Fruit fly (Drosophila melanogaster): Measurements from ENCODE around the gene Gr64e.

The Gr64e gene

DNA sequence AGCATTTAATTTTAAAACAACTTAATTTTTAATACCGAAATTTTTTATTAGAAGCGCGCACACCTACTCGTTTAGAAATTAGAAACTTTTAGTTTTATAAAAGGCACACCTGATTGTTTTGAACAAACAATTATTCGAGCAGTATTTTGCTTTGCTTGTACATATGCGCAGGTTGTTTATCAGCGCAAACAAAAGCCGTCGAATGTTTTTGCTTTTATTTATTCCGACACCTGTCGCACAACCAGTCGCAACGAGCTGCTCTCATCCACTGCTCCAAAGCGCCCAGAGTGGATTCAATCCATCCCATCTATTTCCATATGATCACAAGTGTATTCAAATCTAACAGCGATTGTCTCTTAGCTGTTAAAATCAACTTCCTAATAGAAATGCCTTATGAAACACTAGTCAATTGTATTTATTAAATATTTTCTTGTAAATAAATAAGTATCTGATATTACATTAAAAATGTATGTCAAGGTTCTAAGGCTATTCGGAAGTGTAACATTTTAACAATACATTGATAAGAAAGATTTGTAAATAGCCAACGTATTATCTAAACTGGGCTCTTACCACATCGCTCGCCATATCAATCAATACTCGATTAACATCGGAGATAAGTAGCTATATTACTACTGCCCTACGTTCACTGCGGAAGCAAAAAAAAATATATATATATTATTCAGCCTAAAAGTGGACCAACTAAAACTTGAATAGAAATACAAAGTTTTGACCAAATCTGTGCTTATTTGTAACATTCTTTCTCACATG, 6.0 kb upstream of the Gr64e start, which contains the start of gene CG11594 (continued):
- no peak for TF ChIP-seq crp (GFP tag; optimal IDR thresholded peaks at IDR 0.05)
- TF ChIP-seq Bdp1 (GFP tag; optimal IDR thresholded peaks at IDR 0.05), result no peak
- TF ChIP-seq D19A (tag; optimal IDR thresholded peaks at IDR 0.05), result no peak
- TF ChIP-seq slp2 (GFP tag; optimal IDR thresholded peaks at IDR 0.05), result no peak
- peak; percentile 39 for TF ChIP-seq fd3F (GFP tag; optimal IDR thresholded peaks at IDR 0.05)
- TF ChIP-seq CG15514 (GFP tag; optimal IDR thresholded peaks at IDR 0.05), result peak; percentile 65
- no peak for TF ChIP-seq H15 (GFP tag; IDR thresholded peaks at IDR 0.05)
- TF ChIP-seq CG34376 (GFP tag; optimal IDR thresholded peaks at IDR 0.05), result peak; percentile 60
- TF ChIP-seq Atf-2 (GFP tag; optimal IDR thresholded peaks at IDR 0.05), result no peak
- no peak for TF ChIP-seq ham (GFP tag; IDR thresholded peaks at IDR 0.05)
- peak; percentile 41; the same call in 1 of the 2 replicates for TF ChIP-seq gsb (GFP tag; IDR thresholded peaks at IDR 0.05)
- TF ChIP-seq CG3281 (GFP tag; optimal IDR thresholded peaks at IDR 0.05), result peak; percentile 60
- peak; percentile 48 for TF ChIP-seq CG15011 (GFP tag; optimal IDR thresholded peaks at IDR 0.05)
- TF ChIP-seq amos (GFP tag; IDR thresholded peaks at IDR 0.05; ENCODE audit: partially characterized antibody), result peak; percentile 4; the same call in 1 of the 2 replicates

DNA sequence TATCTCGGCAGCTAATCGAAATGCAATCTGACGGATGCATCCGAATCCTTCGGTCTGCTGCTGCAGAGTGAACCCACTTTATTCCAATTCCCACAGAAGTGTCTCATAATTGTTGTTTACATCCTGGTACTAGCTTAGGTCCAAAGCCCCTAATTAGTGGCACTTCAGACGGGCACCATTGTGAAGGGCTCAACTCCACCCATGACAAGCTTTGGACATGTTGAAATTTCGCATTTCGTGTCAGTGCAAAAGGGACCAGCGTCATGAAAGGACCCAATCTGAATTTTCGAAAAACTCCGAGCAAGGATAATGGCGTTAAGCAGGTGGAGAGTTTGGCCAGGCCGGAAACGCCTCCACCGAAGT, 5.5 kb upstream of the Gr64e start, which contains the start of gene Gr64a:
Gene Gr64a (plus strand): TSS at position 264 of the 363 bp plus-strand sequence.
- TF ChIP-seq gro (GFP tag; optimal IDR thresholded peaks at IDR 0.05) (no peak), NK7.1 (GFP tag; optimal IDR thresholded peaks at IDR 0.05) (no peak), CG17612 (GFP tag; IDR thresholded peaks at IDR 0.05) (no peak)

DNA sequence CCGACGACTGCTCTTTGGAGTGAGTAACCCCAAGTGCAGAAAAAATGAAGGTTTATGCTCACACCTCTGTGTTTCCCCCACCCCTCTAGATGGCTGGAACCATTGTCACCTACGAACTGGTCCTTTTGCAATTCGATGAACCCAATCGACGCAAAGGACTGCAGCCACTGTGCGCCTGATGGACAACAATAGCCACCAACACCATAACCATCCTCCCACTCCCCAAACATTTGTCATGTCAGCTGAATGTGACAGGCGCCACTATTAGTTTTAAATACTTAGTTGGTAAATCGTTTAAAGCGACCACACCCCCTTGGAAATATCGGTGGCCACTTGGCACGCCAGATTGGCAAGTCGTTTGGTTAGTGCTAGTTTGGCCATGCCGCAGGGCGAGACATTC, 3.6 kb upstream of the Gr64e start, which contains the start of the genes Gr64b and Gr64c:
Gene Gr64b (plus strand): TSS at position 301 of the 400 bp plus-strand sequence.
Gene Gr64c (plus strand): TSS at position 301 of the 400 bp plus-strand sequence.
- TF ChIP-seq NK7.1 (GFP tag; optimal IDR thresholded peaks at IDR 0.05), result no peak

DNA sequence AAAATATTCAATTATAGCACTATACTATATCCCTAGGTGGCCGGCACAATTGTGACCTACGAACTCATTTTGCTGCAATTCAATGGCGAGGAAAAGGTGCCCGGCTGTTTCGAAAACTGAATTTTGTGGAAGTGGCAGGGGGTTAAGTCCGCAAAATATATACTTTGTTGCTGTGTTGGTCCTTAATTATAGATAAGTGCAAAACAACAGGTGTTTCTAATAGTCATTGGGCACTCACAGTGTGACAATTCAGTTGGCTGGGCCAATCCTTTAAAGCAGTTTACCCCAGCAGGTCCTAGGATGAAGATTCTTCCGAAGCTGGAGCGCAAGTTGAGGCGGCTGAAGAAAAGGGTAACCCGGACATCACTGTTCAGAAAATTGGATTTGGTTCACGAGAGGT, 3.6 kb downstream of the Gr64e start, which contains the start of gene Gr64f:
Gene Gr64f (plus strand): TSS at position 301 of the 400 bp plus-strand sequence.
- TF ChIP-seq CG1832 (GFP tag; optimal IDR thresholded peaks at IDR 0.05) (no peak), zen (tag; optimal IDR thresholded peaks at IDR 0.05) (peak; percentile 21)

DNA sequence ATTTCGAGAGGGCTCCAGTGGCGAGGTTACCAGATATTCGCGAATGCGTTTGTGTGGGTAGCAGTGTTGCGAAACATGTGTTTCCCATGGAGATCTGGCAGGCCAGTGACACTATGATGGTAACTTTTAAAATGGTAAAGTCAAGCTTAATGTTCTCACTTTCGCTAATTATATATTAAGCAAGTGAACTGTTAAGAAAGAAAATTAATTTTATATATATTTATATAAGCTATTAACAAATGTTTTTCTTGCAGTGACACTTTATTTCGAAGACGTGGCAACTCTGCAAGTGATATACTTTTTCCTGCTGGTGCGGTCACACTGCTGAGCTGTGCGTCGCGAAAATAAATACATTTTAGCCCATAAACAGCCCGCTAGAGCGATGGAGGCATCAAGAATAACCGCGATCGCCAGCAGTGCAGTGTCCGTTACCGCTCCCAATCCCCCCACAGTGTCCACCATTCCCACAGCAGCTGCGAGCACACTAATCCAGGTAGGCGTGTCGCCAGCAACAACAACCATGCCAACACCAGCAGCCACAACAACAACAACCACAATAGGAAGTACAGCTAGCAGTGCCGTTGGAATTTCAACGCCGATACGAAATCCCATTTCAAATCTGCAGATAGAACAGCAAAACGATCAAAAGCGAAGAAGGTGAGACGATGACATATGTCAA, 8.4 kb downstream of the Gr64e start, which contains the start of the genes CG11593 and Rcd5:
Gene CG11593 (minus strand): TSS at position 236 of the 679 bp plus-strand sequence.
Gene Rcd5 (plus strand): TSS at position 283 of the 679 bp plus-strand sequence.
- TF ChIP-seq Aef1 (GFP tag; IDR thresholded peaks at IDR 0.05), result peak; percentile 90
- peak; percentile 94 for TF ChIP-seq slbo (GFP tag; IDR thresholded peaks at IDR 0.05)
- peak; percentile 81 for TF ChIP-seq wdn (GFP tag; IDR thresholded peaks at IDR 0.05)
- TF ChIP-seq CG12104 (GFP tag; optimal IDR thresholded peaks at IDR 0.05), result peak; percentile 20
- TF ChIP-seq hb (GFP tag; IDR thresholded peaks at IDR 0.05; ENCODE audit: partially characterized antibody), result no peak
- TF ChIP-seq CG5180 (GFP tag; optimal IDR thresholded peaks at IDR 0.05), result no peak
- no peak for TF ChIP-seq so (GFP tag; IDR thresholded peaks at IDR 0.05)
- no peak for TF ChIP-seq btn (GFP tag; optimal IDR thresholded peaks at IDR 0.05)
- no peak for TF ChIP-seq CG6854 (GFP tag; optimal IDR thresholded peaks at IDR 0.05)
- TF ChIP-seq Dp (GFP tag; optimal IDR thresholded peaks at IDR 0.05), result peak; percentile 39
- no peak for TF ChIP-seq CG8281 (tag; optimal IDR thresholded peaks at IDR 0.05)
- TF ChIP-seq CG7963 (GFP tag; IDR thresholded peaks at IDR 0.05; ENCODE audit: partially characterized antibody), result no peak
- no peak for TF ChIP-seq CkIIα-i1 (GFP tag; IDR thresholded peaks at IDR 0.05)
- peak; percentile 78 for TF ChIP-seq croc (GFP tag; conservative IDR thresholded peaks at IDR 0.05)
- TF ChIP-seq slou (GFP tag; optimal IDR thresholded peaks at IDR 0.05), result peak; percentile 32
- TF ChIP-seq Pdp1 (GFP tag; optimal IDR thresholded peaks at IDR 0.05), result peak; percentile 36 to 50
- no peak for TF ChIP-seq oc (tag; optimal IDR thresholded peaks at IDR 0.05)
- peak; percentile 25 for TF ChIP-seq Ets97D (GFP tag; optimal IDR thresholded peaks at IDR 0.05)
- TF ChIP-seq CG14710 (tag; optimal IDR thresholded peaks at IDR 0.05), result peak; percentile 96
- TF ChIP-seq Sin3A (optimal IDR thresholded peaks at IDR 0.05), result peak; percentile 61
- TF ChIP-seq CG2889 (GFP tag; IDR thresholded peaks at IDR 0.05), result peak; percentile 81
- peak; percentile 20; the same call in 1 of the 2 replicates for TF ChIP-seq crol (GFP tag; IDR thresholded peaks at IDR 0.05)

Measured in whole organism, embryonic.